Fruit fly (Drosophila melanogaster): ENCODE data around the gene Pbp95.

Pbp95 gene

dm6 chr3R:8032923-8033478 lies 19.4 kb downstream of the Pbp95 start, which contains the start of the genes CG11035 and unc-45 (continued):
- TF ChIP-seq dati (GFP tag; IDR thresholded peaks at IDR 0.05), result no peak
- no peak for TF ChIP-seq tio (GFP tag; optimal IDR thresholded peaks at IDR 0.05)
- peak; percentile 29 for TF ChIP-seq Ets97D (GFP tag; optimal IDR thresholded peaks at IDR 0.05)
- peak; percentile 65 for TF ChIP-seq lbe (GFP tag; optimal IDR thresholded peaks at IDR 0.05)
- no peak for TF ChIP-seq Neu2 (GFP tag; optimal IDR thresholded peaks at IDR 0.05; ENCODE audit: borderline replicate concordance)
- no peak for TF ChIP-seq CG11093 (GFP tag; IDR thresholded peaks at IDR 0.05)
- TF ChIP-seq CG4424 (GFP tag; optimal IDR thresholded peaks at IDR 0.05), result peak; percentile 33
- no peak for TF ChIP-seq Meics (GFP tag; optimal IDR thresholded peaks at IDR 0.05)
- TF ChIP-seq al (GFP tag; IDR thresholded peaks at IDR 0.05), result peak; percentile 35; the same call in 1 of the 2 replicates
- no peak for TF ChIP-seq CG12071 (GFP tag; optimal IDR thresholded peaks at IDR 0.05)
- TF ChIP-seq so (GFP tag; IDR thresholded peaks at IDR 0.05), result no peak
- TF ChIP-seq Antp (GFP tag; optimal IDR thresholded peaks at IDR 0.05), result no peak
- TF ChIP-seq CG3838 (GFP tag; optimal IDR thresholded peaks at IDR 0.05), result peak; percentile 41
- TF ChIP-seq CG16813 (GFP tag; IDR thresholded peaks at IDR 0.05; ENCODE audit: partially characterized antibody), result peak; percentile 76
- no peak for TF ChIP-seq CG17612 (GFP tag; IDR thresholded peaks at IDR 0.05)
- TF ChIP-seq zfh1 (GFP tag; IDR thresholded peaks at IDR 0.05), result no peak
- TF ChIP-seq caup (GFP tag; optimal IDR thresholded peaks at IDR 0.05; ENCODE audit: severe bottlenecking), result no peak
- TF ChIP-seq CoRest (tag; optimal IDR thresholded peaks at IDR 0.05), result peak; percentile 62
- no peak for TF ChIP-seq onecut (GFP tag; IDR thresholded peaks at IDR 0.05)
- no peak for TF ChIP-seq sens-2 (GFP tag; IDR thresholded peaks at IDR 0.05)
- TF ChIP-seq CG17829 (tag; optimal IDR thresholded peaks at IDR 0.05), result peak; percentile 64
- TF ChIP-seq ranshi (GFP tag; IDR thresholded peaks at IDR 0.05), result no peak
- peak; percentile 70 for TF ChIP-seq kay (GFP tag; optimal IDR thresholded peaks at IDR 0.05)
- TF ChIP-seq Spps (tag; optimal IDR thresholded peaks at IDR 0.05), result no peak
- no peak for TF ChIP-seq CG11456 (GFP tag; IDR thresholded peaks at IDR 0.05)
- TF ChIP-seq Jarid2 (GFP tag; optimal IDR thresholded peaks at IDR 0.05), result no peak
- TF ChIP-seq disco-r (GFP tag; optimal IDR thresholded peaks at IDR 0.05), result no peak
- TF ChIP-seq Scr (GFP tag; IDR thresholded peaks at IDR 0.05; ENCODE audit: partially characterized antibody), result peak; percentile 81
- TF ChIP-seq CG1792 (GFP tag; optimal IDR thresholded peaks at IDR 0.05), result no peak
- TF ChIP-seq sim (GFP tag; IDR thresholded peaks at IDR 0.05), result no peak
- TF ChIP-seq dmrt99B (tag; optimal IDR thresholded peaks at IDR 0.05), result no peak
- TF ChIP-seq CG6254 (GFP tag; optimal IDR thresholded peaks at IDR 0.05), result no peak
- TF ChIP-seq CG11696 (GFP tag; IDR thresholded peaks at IDR 0.05), result no peak
- peak; percentile 27 for TF ChIP-seq ftz-f1 (GFP tag; optimal IDR thresholded peaks at IDR 0.05)
- TF ChIP-seq CG10431 (GFP tag; optimal IDR thresholded peaks at IDR 0.05), result peak; percentile 16
- TF ChIP-seq CG33213 (GFP tag; optimal IDR thresholded peaks at IDR 0.05), result peak; percentile 11
- no peak for TF ChIP-seq fd64A (GFP tag; optimal IDR thresholded peaks at IDR 0.05)
- no peak for TF ChIP-seq CG16863 (GFP tag; optimal IDR thresholded peaks at IDR 0.05)
- TF ChIP-seq unc-4 (GFP tag; IDR thresholded peaks at IDR 0.05; ENCODE audit: partially characterized antibody), result peak; percentile 78
- TF ChIP-seq fu2 (GFP tag; optimal IDR thresholded peaks at IDR 0.05), result no peak
- no peak for TF ChIP-seq CG2202 (tag; optimal IDR thresholded peaks at IDR 0.05)
- peak; percentile 22 for TF ChIP-seq Dek (tag; optimal IDR thresholded peaks at IDR 0.05)
- no peak; the same call in 1 of the 2 replicates for TF ChIP-seq tna (GFP tag; IDR thresholded peaks at IDR 0.05; ENCODE audit: partially characterized antibody)
- no peak for TF ChIP-seq Elba2 (GFP tag; optimal IDR thresholded peaks at IDR 0.05)
- TF ChIP-seq ab (GFP tag; optimal IDR thresholded peaks at IDR 0.05), result no peak
- no peak for TF ChIP-seq CG8765 (GFP tag; IDR thresholded peaks at IDR 0.05)
- no peak for TF ChIP-seq cad (GFP tag; optimal IDR thresholded peaks at IDR 0.05)
- no peak for TF ChIP-seq Mes4 (GFP tag; optimal IDR thresholded peaks at IDR 0.05)
- no peak for TF ChIP-seq CG7357 (GFP tag; IDR thresholded peaks at IDR 0.05)
- TF ChIP-seq C15 (GFP tag; IDR thresholded peaks at IDR 0.05), result no peak
- TF ChIP-seq CG11504 (tag; optimal IDR thresholded peaks at IDR 0.05), result peak; percentile 61

Data from whole organism, embryonic.